Fruit fly (Drosophila melanogaster): Measurements from ENCODE around the gene TMEM216.

dm6 chr3R:8669029-8669707 is 46.9 kb upstream of the TMEM216 start:
- TF ChIP-seq pan (optimal IDR thresholded peaks at IDR 0.05) (no peak), EcR (GFP tag; optimal IDR thresholded peaks at IDR 0.05) (no peak), Dll (optimal IDR thresholded peaks at IDR 0.05) (no peak), psq (optimal IDR thresholded peaks at IDR 0.05) (no peak)
